Worm (Caenorhabditis elegans) whole organism, L4 larva: ENCODE results near the gene trpp-3.

Source experiments
- F37D6.2 ChIP-seq: sonication (generic microtip); optimal IDR thresholded peaks from 2 replicates; lab custom pipeline; 2016; ENCODE audit warnings: mild to moderate bottlenecking, missing genetic modification characterization, missing compliant biosample characterization
- T20F7.1 ChIP-seq: fragments of 200-800 bp; sonication (Bioruptor generic); optimal IDR thresholded peaks from 2 replicates; lab custom pipeline; 2018; ENCODE audit warnings: mild to moderate bottlenecking, missing genetic modification characterization, missing compliant biosample characterization
- T26A8.4 ChIP-seq: fragments of 200-800 bp; sonication (Bioruptor generic); IDR thresholded peaks from 2 replicates; pipeline ENCODE4 v1.3.6; 2022; ENCODE audit warnings: missing genetic modification characterization, missing compliant biosample characterization
- ZK337.2 ChIP-seq: fragments of 200-800 bp; sonication (Bioruptor generic); IDR thresholded peaks from 2 replicates; pipeline ENCODE4 v1.3.6; 2022; ENCODE audit warnings: missing genetic modification reagents, missing genetic modification characterization, missing compliant biosample characterization
- ZK546.5 ChIP-seq, 2 experiments: sonication (generic microtip); optimal IDR thresholded peaks; 2 replicates each; lab custom pipeline; 2017; ENCODE audit warnings: missing biosample characterization in 2 of 2, missing genetic modification characterization in 2 of 2
- aha-1 ChIP-seq: fragments of 150-350 bp; peaks from one replicate; lab custom pipeline; 2014; ENCODE audit warnings: missing biosample characterization, missing genetic modification characterization
- arid-1 ChIP-seq: fragments of 200-800 bp; sonication (Bioruptor generic); conservative IDR thresholded peaks from 2 replicates; pipeline ENCODE4 v1.3.6; 2022; ENCODE audit warnings: missing genetic modification reagents, missing genetic modification characterization, missing compliant biosample characterization
- ceh-82 ChIP-seq: sonication (generic microtip); optimal IDR thresholded peaks from 2 replicates; lab custom pipeline; 2017; ENCODE audit warnings: missing biosample characterization, missing genetic modification characterization
- cey-2 ChIP-seq: sonication (generic microtip); optimal IDR thresholded peaks from 3 replicates; lab custom pipeline; 2017; ENCODE audit warnings: missing genetic modification characterization, mild to moderate bottlenecking, missing compliant biosample characterization, antibody characterized with exemption, borderline replicate concordance; ENCODE audit not compliant: insufficient read depth
- daf-16 ChIP-seq, 3 experiments: sonication (generic microtip); optimal IDR thresholded peaks; 2 replicates each; lab custom pipeline; 2016 to 2017; ENCODE audit warnings: missing genetic modification characterization in 3 of 3, missing genetic modification reagents in 3 of 3, mild to moderate bottlenecking in 2 of 3, missing compliant biosample characterization in 2 of 3, missing biosample characterization in 1 of 3, moderate library complexity in 1 of 3
- dmd-6 ChIP-seq: fragments of 200-800 bp; sonication (Bioruptor generic); IDR thresholded peaks from 2 replicates; pipeline ENCODE4 v1.3.6; 2022; ENCODE audit warnings: missing genetic modification reagents, missing genetic modification characterization, missing compliant biosample characterization
- dmd-9 ChIP-seq: fragments of 200-800 bp; sonication (Bioruptor generic); IDR thresholded peaks from 2 replicates; pipeline ENCODE4 v1.3.6; 2022; ENCODE audit warnings: missing genetic modification reagents, missing genetic modification characterization, missing compliant biosample characterization
- dpl-1 ChIP-seq: fragments of 150-350 bp; optimal IDR thresholded peaks from 2 replicates; lab custom pipeline; 2014; ENCODE audit warnings: missing biosample characterization, missing genetic modification reagents, missing genetic modification characterization
- duxl-1 ChIP-seq: sonication (generic microtip); optimal IDR thresholded peaks from 2 replicates; lab custom pipeline; 2016; ENCODE audit warnings: mild to moderate bottlenecking, missing genetic modification characterization, moderate library complexity, missing compliant biosample characterization; ENCODE audit not compliant: poor library complexity
- dve-1 ChIP-seq: sonication (generic microtip); optimal IDR thresholded peaks from 2 replicates; lab custom pipeline; 2017; ENCODE audit warnings: antibody characterized with exemption, mild to moderate bottlenecking, missing genetic modification characterization, missing compliant biosample characterization; ENCODE audit not compliant: insufficient read depth
- fos-1 ChIP-seq: fragments of 150-350 bp; optimal IDR thresholded peaks from 2 replicates; lab custom pipeline; 2014; ENCODE audit warnings: missing biosample characterization, missing genetic modification characterization
- hif-1 ChIP-seq, 2 experiments: sonication (generic microtip); optimal IDR thresholded peaks; 2 replicates each; lab custom pipeline; 2016 to 2017; ENCODE audit warnings: missing compliant biosample characterization in 2 of 2, missing genetic modification characterization in 2 of 2, missing genetic modification reagents in 2 of 2, missing genotype in 2 of 2, mild to moderate bottlenecking in 1 of 2
- hlh-11 ChIP-seq: fragments of 200-800 bp; sonication (Bioruptor generic); optimal IDR thresholded peaks from 2 replicates; lab custom pipeline; 2018; ENCODE audit warnings: mild to moderate bottlenecking, missing genetic modification characterization, missing compliant biosample characterization
- jun-1 ChIP-seq: fragments of 150-350 bp; optimal IDR thresholded peaks from 2 replicates; lab custom pipeline; 2014; ENCODE audit warnings: missing biosample characterization, missing genetic modification reagents, missing genetic modification characterization
- lin-1 ChIP-seq: fragments of 200-800 bp; sonication (Bioruptor generic); IDR thresholded peaks from 2 replicates; pipeline ENCODE4 v1.3.6; 2022; ENCODE audit warnings: missing genetic modification reagents, missing genetic modification characterization, missing compliant biosample characterization
- lsy-2 ChIP-seq, 2 experiments: fragments of 150-350 bp in 1 of 2; sonication (generic microtip) in 1 of 2; optimal IDR thresholded peaks; 2 replicates each; lab custom pipeline; 2014 to 2017; ENCODE audit warnings: missing biosample characterization in 2 of 2, missing genetic modification characterization in 2 of 2
- madf-9 ChIP-seq: fragments of 200-800 bp; sonication (Bioruptor generic); conservative IDR thresholded peaks from 2 replicates; pipeline ENCODE4 v1.3.6; 2022; ENCODE audit warnings: missing genetic modification reagents, missing genetic modification characterization, missing compliant biosample characterization
- mes-2 ChIP-seq: sonication (generic microtip); optimal IDR thresholded peaks from 2 replicates; lab custom pipeline; 2016; ENCODE audit warnings: missing genotype, mild to moderate bottlenecking, missing genetic modification characterization, missing compliant biosample characterization; ENCODE audit not compliant: poor library complexity, severe bottlenecking
- mxl-3 ChIP-seq: fragments of 200-800 bp; sonication (Bioruptor generic); optimal IDR thresholded peaks from 2 replicates; lab custom pipeline; 2018; ENCODE audit warnings: mild to moderate bottlenecking, missing genetic modification characterization, missing compliant biosample characterization
- nhr-28 ChIP-seq: fragments of 150-350 bp; optimal IDR thresholded peaks from 2 replicates; lab custom pipeline; 2014; ENCODE audit warnings: missing biosample characterization, missing genetic modification characterization
- nhr-41 ChIP-seq: fragments of 200-800 bp; sonication (Bioruptor generic); IDR thresholded peaks from 2 replicates; pipeline ENCODE4 v1.3.6; 2022; ENCODE audit warnings: missing genetic modification reagents, missing genetic modification characterization, missing compliant biosample characterization
- nhr-77 ChIP-seq: fragments of 150-350 bp; optimal IDR thresholded peaks from 2 replicates; lab custom pipeline; 2014; ENCODE audit warnings: missing biosample characterization, missing genetic modification characterization
- pqm-1 ChIP-seq: sonication (generic microtip); optimal IDR thresholded peaks from 2 replicates; lab custom pipeline; 2017; ENCODE audit warnings: missing biosample characterization, missing genetic modification characterization
- saeg-2 ChIP-seq: fragments of 200-800 bp; sonication (Bioruptor generic); IDR thresholded peaks from 2 replicates; pipeline ENCODE4 v1.3.6; 2022; ENCODE audit warnings: missing genetic modification reagents, missing genetic modification characterization, missing compliant biosample characterization
- set-16 ChIP-seq: fragments of 200-800 bp; sonication (Bioruptor generic); IDR thresholded peaks from 2 replicates; pipeline ENCODE4 v1.3.6; 2022; ENCODE audit warnings: missing genetic modification reagents, missing genetic modification characterization, missing compliant biosample characterization
- snpc-4 ChIP-seq: fragments of 150-350 bp; optimal IDR thresholded peaks from 2 replicates; lab custom pipeline; 2014; ENCODE audit warnings: missing biosample characterization, missing genetic modification characterization
- spr-1 ChIP-seq: sonication (generic microtip); optimal IDR thresholded peaks from 2 replicates; lab custom pipeline; 2016; ENCODE audit warnings: mild to moderate bottlenecking, missing genetic modification characterization, missing compliant biosample characterization
- unc-130 ChIP-seq: sonication (generic microtip); optimal IDR thresholded peaks from 2 replicates; lab custom pipeline; 2016; ENCODE audit warnings: missing genetic modification reagents, missing genetic modification characterization, missing compliant biosample characterization
- unc-62 ChIP-seq, 3 experiments: fragments of 150-350 bp in 1 of 3; sonication (generic microtip); optimal IDR thresholded peaks in 2 of 3; peaks in 1 of 3; 1 replicate in 1 of 3; 2 replicates in 2 of 3; lab custom pipeline; 2014 to 2017; ENCODE audit warnings: missing biosample characterization in 3 of 3, missing genetic modification characterization in 3 of 3, missing genetic modification reagents in 3 of 3, missing genotype in 1 of 3
- zfp-2 ChIP-seq: sonication (generic microtip); optimal IDR thresholded peaks from 2 replicates; lab custom pipeline; 2016; ENCODE audit warnings: mild to moderate bottlenecking, missing genetic modification characterization, missing compliant biosample characterization
- zip-2 ChIP-seq: fragments of 150-350 bp; optimal IDR thresholded peaks from 2 replicates; lab custom pipeline; 2014; ENCODE audit warnings: missing biosample characterization, missing genetic modification characterization
- ztf-7 ChIP-seq: fragments of 150-350 bp; optimal IDR thresholded peaks from 2 replicates; lab custom pipeline; 2014; ENCODE audit warnings: missing biosample characterization, missing genetic modification characterization

The trpp-3 gene

ce11 chrIII:9485373-9485772 lies 40.0 kb upstream of the trpp-3 start, which contains the start of gene bre-3:
Gene bre-3 (minus strand): TSS chrIII:9485473.
- TF ChIP-seq T26A8.4 (GFP tag; lab: Robert Waterston, UW), result no peak
- peak; percentile 69 for TF ChIP-seq aha-1 (tag; lab: Kevin White, UChicago)

ce11 chrIII:9487454-9487853 lies 37.9 kb upstream of the trpp-3 start:
- TF ChIP-seq daf-16 (GFP tag; optimal IDR thresholded peaks at IDR 0.05; lab: Kevin White, UChicago), result no peak
- peak; percentile 85 for TF ChIP-seq daf-16 (tag; optimal IDR thresholded peaks at IDR 0.05; lab: Kevin White, UChicago)
- no peak for TF ChIP-seq jun-1 (tag; lab: Kevin White, UChicago)
- TF ChIP-seq pqm-1 (tag; lab: Kevin White, UChicago), result peak; percentile 66
- peak; percentile 31 for TF ChIP-seq hlh-11
- TF ChIP-seq arid-1 (GFP tag; lab: Robert Waterston, UW), result no peak
- TF ChIP-seq T20F7.1 (GFP tag; lab: Kevin White, UChicago), result no peak
- no peak for TF ChIP-seq saeg-2 (GFP tag; lab: Robert Waterston, UW)
- no peak for TF ChIP-seq F37D6.2 (tag; lab: Kevin White, UChicago)
- peak; percentile 53 for TF ChIP-seq dmd-6 (GFP tag; lab: Robert Waterston, UW)
- no peak for TF ChIP-seq hif-1 (tag; optimal IDR thresholded peaks at IDR 0.05; lab: Kevin White, UChicago)
- TF ChIP-seq fos-1 (tag; lab: Kevin White, UChicago), result no peak
- TF ChIP-seq nhr-77 (tag; lab: Kevin White, UChicago), result peak; percentile 54
- peak; percentile 53 for TF ChIP-seq nhr-28 (tag; lab: Kevin White, UChicago)
- peak; percentile 67 for TF ChIP-seq dve-1

ce11 chrIII:9488027-9488426 lies 37.3 kb upstream of the trpp-3 start:
- TF ChIP-seq ztf-7 (tag; lab: Kevin White, UChicago) (no peak), arid-1 (GFP tag; lab: Robert Waterston, UW) (no peak), fos-1 (tag; lab: Kevin White, UChicago) (no peak), madf-9 (GFP tag; lab: Robert Waterston, UW) (no peak), duxl-1 (tag; lab: Kevin White, UChicago) (no peak), unc-130 (no peak)

ce11 chrIII:9488431-9488830 lies 36.9 kb upstream of the trpp-3 start, which contains the start of gene nlp-36:
Gene nlp-36 (plus strand): TSS chrIII:9488731.
- no peak for TF ChIP-seq cey-2
- no peak for TF ChIP-seq ZK337.2 (GFP tag; lab: Robert Waterston, UW)
- TF ChIP-seq mxl-3, result no peak

ce11 chrIII:9489798-9490197 lies 35.6 kb upstream of the trpp-3 start:
- TF ChIP-seq ceh-82 (tag; lab: Kevin White, UChicago) (no peak), unc-62 (GFP tag; optimal IDR thresholded peaks at IDR 0.05 in 1 of 2; lab: Kevin White, UChicago) (peak in 1 of 2 experiments; percentile 10), unc-62 (tag; optimal IDR thresholded peaks at IDR 0.05; lab: Kevin White, UChicago) (no peak), lin-1 (GFP tag; lab: Robert Waterston, UW) (no peak)

ce11 chrIII:9490783-9491547 lies 34.4 kb upstream of the trpp-3 start, which contains the start of the genes dars-1 and ctr-9:
Gene dars-1 (minus strand): TSS chrIII:9491215.
Gene ctr-9 (plus strand): TSS chrIII:9491396.
- TF ChIP-seq mes-2 (tag; lab: Kevin White, UChicago), result peak; percentile 18
- peak; percentile 91 for TF ChIP-seq zip-2 (tag; lab: Kevin White, UChicago)
- TF ChIP-seq zfp-2 (tag; lab: Kevin White, UChicago), result no peak
- TF ChIP-seq dpl-1 (GFP tag; lab: Kevin White, UChicago), result peak; percentile 43
- TF ChIP-seq spr-1 (tag; lab: Kevin White, UChicago), result no peak
- TF ChIP-seq dmd-9 (GFP tag; lab: Robert Waterston, UW), result no peak
- TF ChIP-seq ZK546.5 (tag; optimal IDR thresholded peaks at IDR 0.05; lab: Kevin White, UChicago), result no peak
- TF ChIP-seq snpc-4 (tag; lab: Kevin White, UChicago), result no peak
- no peak for TF ChIP-seq nhr-41 (GFP tag; lab: Robert Waterston, UW)
- TF ChIP-seq lsy-2 (tag; optimal IDR thresholded peaks at IDR 0.05; lab: Kevin White, UChicago), result peak in 1 of 2 experiments; percentile 31
- TF ChIP-seq set-16 (GFP tag; lab: Robert Waterston, UW), result no peak
- no peak for TF ChIP-seq T20F7.1 (GFP tag; lab: Kevin White, UChicago)
- 0 out of 2 replicates have a peak, but pooled peaks have one; percentile 1 for TF ChIP-seq arid-1 (GFP tag; lab: Robert Waterston, UW)
